Worm (Caenorhabditis elegans) whole organism, midembryonic: ENCODE data around the gene rpl-3.

Experiments
- cog-1 ChIP-seq: sonication (generic microtip); optimal IDR thresholded peaks from 2 replicates; lab custom pipeline; 2016; ENCODE audit warnings: missing genetic modification characterization, missing compliant biosample characterization
- flt-1 ChIP-seq: fragments of 200-800 bp; sonication (Bioruptor generic); IDR thresholded peaks from 2 replicates; pipeline ENCODE4 v1.3.6; 2022; ENCODE audit warnings: missing genetic modification characterization, missing compliant biosample characterization
- klf-2 ChIP-seq: fragments of 200-800 bp; sonication (Bioruptor generic); conservative IDR thresholded peaks from 2 replicates; pipeline ENCODE4 v1.3.6; 2022; ENCODE audit warnings: missing genetic modification reagents, missing genetic modification characterization, missing compliant biosample characterization
- med-1 ChIP-seq: sonication (generic microtip); optimal IDR thresholded peaks from 2 replicates; lab custom pipeline; 2017; ENCODE audit warnings: missing genetic modification characterization, mild to moderate bottlenecking, missing compliant biosample characterization, antibody characterized with exemption, missing genetic modification reagents; ENCODE audit not compliant: insufficient read depth
- ref-1 ChIP-seq: fragments of 200-800 bp; sonication (Bioruptor generic); conservative IDR thresholded peaks from 2 replicates; pipeline ENCODE4 v1.3.6; 2022; ENCODE audit warnings: missing genetic modification reagents, missing genetic modification characterization, missing compliant biosample characterization
- ztf-29 ChIP-seq: fragments of 200-800 bp; sonication (Bioruptor generic); IDR thresholded peaks from 2 replicates; pipeline ENCODE4 v1.3.6; 2022; ENCODE audit warnings: missing genetic modification reagents, missing genetic modification characterization, missing compliant biosample characterization

DNA sequence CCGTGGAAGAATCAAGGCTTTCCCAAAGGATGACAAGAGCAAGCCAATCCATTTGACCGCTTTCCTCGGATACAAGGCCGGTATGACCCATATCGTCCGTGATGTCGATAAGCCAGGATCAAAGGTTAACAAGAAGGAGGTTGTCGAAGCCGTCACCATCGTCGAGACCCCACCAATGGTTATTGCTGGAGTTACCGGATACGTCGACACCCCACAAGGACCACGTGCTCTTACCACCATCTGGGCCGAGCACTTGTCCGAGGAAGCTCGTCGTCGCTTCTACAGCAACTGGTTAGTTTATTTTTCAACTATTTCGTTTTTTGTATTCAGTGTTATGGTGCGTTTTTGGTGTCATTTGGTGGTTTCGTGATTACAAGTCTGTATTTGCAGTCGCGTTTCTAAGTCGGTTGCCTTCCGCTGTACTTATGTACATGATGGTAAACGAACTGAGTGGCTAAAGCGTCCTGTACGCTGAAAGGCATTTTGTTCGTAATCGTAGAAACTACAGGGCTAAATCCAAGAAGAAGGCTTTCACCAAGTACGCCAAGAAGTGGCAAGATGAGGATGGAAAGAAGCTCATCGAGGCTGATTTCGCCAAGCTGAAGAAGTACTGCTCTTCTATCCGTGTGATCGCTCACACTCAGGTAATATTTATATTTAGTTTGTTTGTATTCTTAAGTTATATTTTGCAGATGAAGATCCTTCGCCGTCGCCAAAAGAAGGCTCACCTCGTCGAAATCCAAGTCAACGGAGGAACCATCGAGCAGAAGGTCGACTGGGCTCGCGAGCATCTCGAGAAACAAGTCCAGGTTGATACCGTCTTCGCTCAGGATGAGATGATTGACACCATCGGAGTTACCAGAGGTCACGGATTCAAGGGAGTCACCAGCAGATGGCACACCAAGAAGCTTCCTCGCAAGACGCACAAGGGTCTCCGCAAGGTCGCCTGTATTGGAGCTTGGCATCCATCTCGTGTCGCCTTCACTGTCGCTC lies 579 bp downstream of the rpl-3 start:
- TF ChIP-seq med-1 (GFP tag; lab: Kevin White, UChicago) (no peak), cog-1 (tag; lab: Kevin White, UChicago) (no peak), flt-1 (GFP tag; lab: Robert Waterston, UW) (no peak), ref-1 (GFP tag; lab: Robert Waterston, UW) (no peak), klf-2 (GFP tag; lab: Robert Waterston, UW) (no peak), ztf-29 (GFP tag; lab: Robert Waterston, UW) (no peak)
